Fruit fly (Drosophila melanogaster) whole organism, embryonic: ENCODE data around the gene CG4896.
A peak's percentile ranks its signal among the peaks of the same experiment; 100 is the strongest.

Source experiments
- Ada2b ChIP-seq: fragments of 200-800 bp; sonication (Bioruptor generic); IDR thresholded peaks from 2 replicates; pipeline ENCODE4 v1.3.6; 2022; ENCODE audit warnings: missing biosample characterization, missing genetic modification characterization
- Adf1 ChIP-seq: fragments of 200-800 bp; sonication (Bioruptor generic); IDR thresholded peaks from 2 replicates; pipeline ENCODE4 v1.3.6; 2022; ENCODE audit warnings: missing biosample characterization, missing genetic modification characterization
- Atf3 ChIP-seq: fragments of 200-800 bp; sonication (Bioruptor generic); optimal IDR thresholded peaks from 3 replicates; lab custom pipeline; 2016; ENCODE audit warnings: missing biosample characterization, missing genetic modification characterization
- Bdp1 ChIP-seq: fragments of 200-800 bp; sonication (Bioruptor generic); optimal IDR thresholded peaks from 3 replicates; lab custom pipeline; 2016; ENCODE audit warnings: missing biosample characterization, missing genetic modification characterization
- CG10274 ChIP-seq: fragments of 200-800 bp; sonication (Bioruptor generic); optimal IDR thresholded peaks from 3 replicates; lab custom pipeline; 2017; ENCODE audit warnings: missing biosample characterization, mild to moderate bottlenecking, missing genetic modification characterization
- CG11560 ChIP-seq: fragments of 200-800 bp; sonication (Bioruptor generic); IDR thresholded peaks from 3 replicates; pipeline ENCODE4 v1.3.6; 2022; ENCODE audit warnings: missing biosample characterization, missing genetic modification characterization
- CG12104 ChIP-seq: fragments of 200-800 bp; sonication (Bioruptor generic); optimal IDR thresholded peaks from 3 replicates; lab custom pipeline; 2016; ENCODE audit warnings: missing biosample characterization, missing genetic modification characterization
- CG12236 ChIP-seq: fragments of 200-800 bp; sonication (Bioruptor generic); optimal IDR thresholded peaks from 2 replicates; lab custom pipeline; 2016; ENCODE audit warnings: missing biosample characterization, missing genetic modification characterization
- CG12659 ChIP-seq: fragments of 200-800 bp; sonication (Bioruptor generic); optimal IDR thresholded peaks from 3 replicates; lab custom pipeline; 2017; ENCODE audit warnings: mild to moderate bottlenecking, missing biosample characterization, missing genetic modification reagents, missing genetic modification characterization
- CG14710 ChIP-seq: fragments of 200-800 bp; sonication (Bioruptor generic); optimal IDR thresholded peaks from 3 replicates; lab custom pipeline; 2019; ENCODE audit warnings: missing biosample characterization, mild to moderate bottlenecking, missing genetic modification characterization, moderate library complexity
- CG1602 ChIP-seq: fragments of 200-800 bp; sonication (Bioruptor generic); optimal IDR thresholded peaks from 3 replicates; lab custom pipeline; 2016; ENCODE audit warnings: missing biosample characterization, missing genetic modification characterization
- CG17802 ChIP-seq: fragments of 200-800 bp; sonication (Bioruptor generic); optimal IDR thresholded peaks from 2 replicates; lab custom pipeline; 2018; ENCODE audit warnings: missing biosample characterization, mild to moderate bottlenecking, missing genetic modification characterization, moderate library complexity
- CG1792 ChIP-seq: fragments of 200-800 bp; sonication (Bioruptor generic); optimal IDR thresholded peaks from 2 replicates; lab custom pipeline; 2016; ENCODE audit warnings: missing biosample characterization, missing genetic modification characterization
- CG2712 ChIP-seq: fragments of 200-800 bp; optimal IDR thresholded peaks from 3 replicates; lab custom pipeline; 2019; ENCODE audit warnings: missing biosample characterization, mild to moderate bottlenecking, missing genetic modification characterization, moderate library complexity
- CG2875 ChIP-seq: fragments of 200-800 bp; sonication (Bioruptor generic); optimal IDR thresholded peaks from 2 replicates; lab custom pipeline; 2017; ENCODE audit warnings: missing biosample characterization, mild to moderate bottlenecking, missing genetic modification characterization, missing genetic modification reagents
- CG32532 ChIP-seq: fragments of 200-800 bp; sonication (Bioruptor generic); IDR thresholded peaks from 2 replicates; pipeline ENCODE4 v1.3.6; 2022; ENCODE audit warnings: missing biosample characterization, missing genetic modification characterization
- CG32767 ChIP-seq: fragments of 200-800 bp; sonication (Bioruptor generic); IDR thresholded peaks from 2 replicates; pipeline ENCODE4 v1.3.6; 2022; ENCODE audit warnings: missing biosample characterization, missing genetic modification characterization
- CG33213 ChIP-seq: fragments of 200-800 bp; sonication (Bioruptor generic); optimal IDR thresholded peaks from 3 replicates; lab custom pipeline; 2016; ENCODE audit warnings: missing biosample characterization, missing genetic modification characterization
- CG4854 ChIP-seq: fragments of 200-800 bp; sonication (Bioruptor generic); optimal IDR thresholded peaks from 2 replicates; lab custom pipeline; 2016; ENCODE audit warnings: missing biosample characterization, missing genetic modification characterization, inconsistent platforms
- CG6175 ChIP-seq: fragments of 200-800 bp; sonication (Bioruptor generic); IDR thresholded peaks from 3 replicates; pipeline ENCODE4 v1.3.6; 2022; ENCODE audit warnings: missing biosample characterization, missing genetic modification characterization
- CG6654 ChIP-seq: fragments of 200-800 bp; sonication (Bioruptor generic); optimal IDR thresholded peaks from 2 replicates; lab custom pipeline; 2017; ENCODE audit warnings: missing biosample characterization, mild to moderate bottlenecking, missing genetic modification characterization
- CG7786 ChIP-seq: fragments of 200-800 bp; sonication (Bioruptor generic); optimal IDR thresholded peaks from 2 replicates; lab custom pipeline; 2016; ENCODE audit warnings: missing biosample characterization, missing genetic modification characterization
- CG7928 ChIP-seq: fragments of 200-800 bp; sonication (Bioruptor generic); optimal IDR thresholded peaks from 2 replicates; lab custom pipeline; 2017; ENCODE audit warnings: missing biosample characterization, mild to moderate bottlenecking, missing genetic modification characterization
- CG8281 ChIP-seq: fragments of 200-800 bp; sonication (Bioruptor generic); optimal IDR thresholded peaks from 2 replicates; lab custom pipeline; 2018; ENCODE audit warnings: missing biosample characterization, mild to moderate bottlenecking, missing genetic modification characterization, moderate library complexity
- Doc2 ChIP-seq: fragments of 200-800 bp; sonication (Bioruptor generic); IDR thresholded peaks from 2 replicates; pipeline ENCODE4 v1.3.6; 2022; ENCODE audit warnings: missing biosample characterization, missing genetic modification characterization
- Dp ChIP-seq: fragments of 200-800 bp; sonication (Bioruptor generic); optimal IDR thresholded peaks from 2 replicates; lab custom pipeline; 2018; ENCODE audit warnings: missing biosample characterization, mild to moderate bottlenecking, missing genetic modification characterization, moderate library complexity
- Fer1 ChIP-seq: fragments of 200-800 bp; sonication (Bioruptor generic); optimal IDR thresholded peaks from 2 replicates; lab custom pipeline; 2017; ENCODE audit warnings: missing biosample characterization, mild to moderate bottlenecking, missing genetic modification characterization
- Fer2 ChIP-seq: fragments of 200-800 bp; sonication (Bioruptor generic); optimal IDR thresholded peaks from 2 replicates; lab custom pipeline; 2018; ENCODE audit warnings: missing biosample characterization, mild to moderate bottlenecking, missing genetic modification characterization, moderate library complexity
- H15 ChIP-seq: fragments of 200-800 bp; sonication (Bioruptor generic); IDR thresholded peaks from 3 replicates; pipeline ENCODE4 v1.3.6; 2022; ENCODE audit warnings: missing biosample characterization, missing genetic modification characterization
- Hr39 ChIP-seq: fragments of >200 bp; optimal IDR thresholded peaks from 2 replicates; lab custom pipeline; 2017
- NC2β ChIP-seq: fragments of 200-800 bp; sonication (Bioruptor generic); optimal IDR thresholded peaks from 2 replicates; lab custom pipeline; 2016; ENCODE audit warnings: missing biosample characterization, missing genetic modification characterization
- Optix ChIP-seq: fragments of 200-800 bp; sonication (Bioruptor generic); IDR thresholded peaks from 3 replicates; pipeline ENCODE4 v1.3.6; 2022; ENCODE audit warnings: missing biosample characterization, missing genetic modification characterization
- Sin3A ChIP-seq: fragments of >200 bp; optimal IDR thresholded peaks from 2 replicates; lab custom pipeline; 2018
- Spps ChIP-seq: fragments of 200-800 bp; sonication (Bioruptor generic); optimal IDR thresholded peaks from 2 replicates; lab custom pipeline; 2018; ENCODE audit warnings: missing biosample characterization, mild to moderate bottlenecking, missing genetic modification characterization
- bowl ChIP-seq: fragments of 200-800 bp; sonication (Bioruptor generic); IDR thresholded peaks from 2 replicates; pipeline ENCODE4 v1.3.6; 2022; ENCODE audit warnings: missing biosample characterization, missing genetic modification characterization
- ci ChIP-seq: fragments of 200-800 bp; sonication (Bioruptor generic); IDR thresholded peaks from 3 replicates; pipeline ENCODE4 v1.3.6; 2022; ENCODE audit warnings: missing biosample characterization, missing genetic modification characterization
- danr ChIP-seq: fragments of 200-800 bp; sonication (Bioruptor generic); IDR thresholded peaks from 2 replicates; pipeline ENCODE4 v1.3.6; 2022; ENCODE audit warnings: missing biosample characterization, missing genetic modification characterization
- disco-r ChIP-seq: fragments of 200-800 bp; sonication (Bioruptor generic); optimal IDR thresholded peaks from 2 replicates; lab custom pipeline; 2016; ENCODE audit warnings: missing biosample characterization, missing genetic modification characterization
- dmrt99B ChIP-seq: fragments of 200-800 bp; sonication (Bioruptor generic); optimal IDR thresholded peaks from 2 replicates; lab custom pipeline; 2018; ENCODE audit warnings: missing biosample characterization, mild to moderate bottlenecking, missing genetic modification characterization, moderate library complexity
- dpn ChIP-seq, 2 experiments: fragments of 200-800 bp; sonication (Bioruptor generic); optimal IDR thresholded peaks; 3 replicates each; lab custom pipeline; 2016; ENCODE audit warnings: missing biosample characterization in 2 of 2, missing genetic modification characterization in 2 of 2
- en ChIP-seq: fragments of 200-800 bp; sonication (Bioruptor generic); optimal IDR thresholded peaks from 2 replicates; lab custom pipeline; 2016; ENCODE audit warnings: missing biosample characterization, missing genetic modification characterization
- h ChIP-seq: fragments of >200 bp; optimal IDR thresholded peaks from 2 replicates; lab custom pipeline; 2017
- hbn ChIP-seq: fragments of 200-800 bp; sonication (Bioruptor generic); IDR thresholded peaks from 2 replicates; pipeline ENCODE4 v1.3.6; 2022; ENCODE audit warnings: missing biosample characterization, missing genetic modification characterization; ENCODE audit not compliant: partially characterized antibody
- nom ChIP-seq: fragments of 200-800 bp; sonication (Bioruptor generic); optimal IDR thresholded peaks from 2 replicates; lab custom pipeline; 2017; ENCODE audit warnings: missing biosample characterization, missing genetic modification characterization, mild to moderate bottlenecking, moderate library complexity, missing genetic modification reagents
- pzg ChIP-seq: fragments of 200-800 bp; sonication (Bioruptor generic); optimal IDR thresholded peaks from 3 replicates; lab custom pipeline; 2018; ENCODE audit warnings: missing biosample characterization, mild to moderate bottlenecking, missing genetic modification characterization, moderate library complexity
- seq ChIP-seq: fragments of 200-800 bp; sonication (Bioruptor generic); IDR thresholded peaks from 2 replicates; pipeline ENCODE4 v1.3.6; 2022; ENCODE audit warnings: missing biosample characterization, missing genetic modification characterization
- slou ChIP-seq: fragments of 200-800 bp; sonication (Bioruptor generic); optimal IDR thresholded peaks from 3 replicates; lab custom pipeline; 2016; ENCODE audit warnings: missing biosample characterization, missing genetic modification characterization
- sna ChIP-seq: fragments of 200-800 bp; sonication (Bioruptor generic); IDR thresholded peaks from 2 replicates; pipeline ENCODE4 v1.3.6; 2022; ENCODE audit warnings: missing biosample characterization, missing genetic modification characterization; ENCODE audit not compliant: partially characterized antibody
- sob ChIP-seq: fragments of 200-800 bp; sonication (Bioruptor generic); IDR thresholded peaks from 2 replicates; pipeline ENCODE4 v1.3.6; 2022; ENCODE audit warnings: missing biosample characterization, missing genetic modification characterization
- ttk ChIP-seq: fragments of 200-800 bp; sonication (Bioruptor generic); IDR thresholded peaks from 2 replicates; pipeline ENCODE4 v2.1.2; 2022; ENCODE audit warnings: missing biosample characterization, missing genetic modification characterization
- tup ChIP-seq: fragments of 200-800 bp; sonication (Bioruptor generic); optimal IDR thresholded peaks from 2 replicates; lab custom pipeline; 2016; ENCODE audit warnings: missing biosample characterization, mild to moderate bottlenecking, missing genetic modification characterization, moderate library complexity
- yki ChIP-seq: fragments of >200 bp; optimal IDR thresholded peaks from 3 replicates; lab custom pipeline; 2018

The CG4896 gene

dm6 chr2L:1172704-1173107 lies 4.8 kb upstream of the CG4896 start, which contains the start of the genes Charon and CG4887 (continued):
- TF ChIP-seq hbn (peak; percentile 58; the same call in 1 of the 2 replicates), CG6175 (GFP tag; lab: Robert Waterston, UW) (peak; percentile 69; the same call in 2 of the 3 replicates), CG6654 (peak; percentile 16), Adf1 (GFP tag; lab: Robert Waterston, UW) (peak; percentile 43; the same call in 1 of the 2 replicates), CG1602 (peak; percentile 83), Sin3A (peak; percentile 89), h (lab: Kevin White, UChicago) (no peak), yki (no peak), CG11560 (tag; lab: Robert Waterston, UW) (peak; percentile 74; the same call in 2 of the 3 replicates), bowl (GFP tag; lab: Robert Waterston, UW) (no peak), CG2875 (GFP tag; lab: Kevin White, UChicago) (no peak), CG7928 (GFP tag; lab: Kevin White, UChicago) (peak; percentile 53), slou (GFP tag; lab: Kevin White, UChicago) (peak; percentile 84), CG8281 (tag; lab: Kevin White, UChicago) (no peak), CG12104 (peak; percentile 68), en (GFP tag; lab: Kevin White, UChicago) (peak; percentile 38), dmrt99B (no peak), CG17802 (tag; lab: Kevin White, UChicago) (peak; percentile 43), seq (GFP tag; lab: Robert Waterston, UW) (peak; percentile 69), Dp (GFP tag; lab: Kevin White, UChicago) (peak; percentile 33), Fer1 (GFP tag; lab: Kevin White, UChicago) (peak; percentile 86), ci (GFP tag; lab: Robert Waterston, UW) (peak; percentile 76), CG12659 (GFP tag; lab: Kevin White, UChicago) (peak; percentile 88), Hr39 (lab: Kevin White, UChicago) (no peak), CG14710 (tag; lab: Kevin White, UChicago) (peak; percentile 86), tup (GFP tag; lab: Kevin White, UChicago) (peak; percentile 35), H15 (GFP tag; lab: Robert Waterston, UW) (peak; percentile 72; the same call in 1 of the 3 replicates), Atf3 (GFP tag; lab: Kevin White, UChicago) (peak; percentile 76), Optix (GFP tag; lab: Robert Waterston, UW) (peak; percentile 32; the same call in 1 of the 3 replicates), CG12236 (GFP tag; lab: Kevin White, UChicago) (peak; percentile 40), CG32532 (GFP tag; lab: Robert Waterston, UW) (peak; percentile 82), Bdp1 (GFP tag; lab: Kevin White, UChicago) (peak; percentile 71), CG32767 (GFP tag; lab: Robert Waterston, UW) (peak; percentile 49; the same call in 1 of the 2 replicates), Spps (tag; lab: Kevin White, UChicago) (peak; percentile 53), Fer2 (peak; percentile 79), pzg (GFP tag; lab: Kevin White, UChicago) (peak; percentile 51), CG1792 (GFP tag; lab: Kevin White, UChicago) (peak; percentile 72), ttk (GFP tag; lab: Robert Waterston, UW) (peak; percentile 74), dpn (GFP tag; optimal IDR thresholded peaks at IDR 0.05; lab: Kevin White, UChicago) (peak; percentile 87 to 88), sna (GFP tag; lab: Robert Waterston, UW) (peak; percentile 69), sob (GFP tag; lab: Robert Waterston, UW) (peak; percentile 89), CG10274 (GFP tag; lab: Kevin White, UChicago) (peak; percentile 3), CG2712 (tag; lab: Kevin White, UChicago) (peak; percentile 83), Ada2b (GFP tag; lab: Robert Waterston, UW) (peak; percentile 65), CG7786 (GFP tag; lab: Kevin White, UChicago) (peak; percentile 88), CG4854 (GFP tag; lab: Kevin White, UChicago) (peak; percentile 74), danr (GFP tag; lab: Robert Waterston, UW) (peak; percentile 62; the same call in 1 of the 2 replicates), disco-r (GFP tag; lab: Kevin White, UChicago) (peak; percentile 48), NC2β (peak; percentile 79), Doc2 (GFP tag; lab: Robert Waterston, UW) (0 out of 2 replicates have a peak, but pooled peaks have one; percentile 41), nom (GFP tag; lab: Kevin White, UChicago) (peak; percentile 52), CG33213 (GFP tag; lab: Kevin White, UChicago) (peak; percentile 78)
